Worm (Caenorhabditis elegans) whole organism, L4/young adult: ENCODE results near the gene unc-34.

Experiments
- W03F9.2 ChIP-seq: fragments of 150-350 bp; optimal IDR thresholded peaks from 2 replicates; lab custom pipeline; 2014; ENCODE audit warnings: missing biosample characterization, missing genetic modification characterization
- dao-5 ChIP-seq: sonication (generic microtip); optimal IDR thresholded peaks from 2 replicates; lab custom pipeline; 2016; ENCODE audit warnings: missing genotype, missing genetic modification characterization, moderate library complexity, missing compliant biosample characterization
- him-1 ChIP-seq: sonication (generic microtip); optimal IDR thresholded peaks from 2 replicates; lab custom pipeline; 2016; ENCODE audit warnings: missing genotype, missing genetic modification reagents, missing genetic modification characterization, missing compliant biosample characterization

DNA sequence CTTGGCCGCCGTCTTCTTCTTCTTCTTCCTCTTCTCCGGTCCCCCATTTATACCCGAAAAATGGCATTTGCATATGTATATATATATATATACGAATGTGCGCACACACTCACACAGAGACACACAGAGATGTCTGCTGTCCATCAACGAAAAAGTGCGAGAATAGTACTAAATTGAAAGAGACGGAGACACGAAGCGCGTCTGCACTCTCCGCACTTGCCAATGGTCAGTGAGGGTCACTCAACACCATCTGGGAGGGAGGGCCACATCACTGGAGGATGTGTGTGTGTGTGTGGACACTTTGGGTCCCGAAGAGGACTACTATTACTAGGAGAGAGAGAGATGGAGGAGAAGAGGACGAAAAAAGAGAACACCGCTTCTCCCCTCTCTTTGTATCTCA is 7.3 kb upstream of the unc-34 start:
- TF ChIP-seq him-1 (tag; lab: Kevin White, UChicago) (peak; percentile 79), W03F9.2 (no peak), dao-5 (tag; lab: Kevin White, UChicago) (no peak)
